Fruit fly (Drosophila melanogaster) whole organism: Measurements from ENCODE around the gene Ptp61F.

Experiments
- CG8478 ChIP-seq: fragments of >200 bp; optimal IDR thresholded peaks from 2 replicates; lab custom pipeline; 2018; ENCODE audit warnings: inconsistent platforms
- Dll ChIP-seq: fragments of >200 bp; optimal IDR thresholded peaks from 2 replicates; lab custom pipeline; 2017
- EcR ChIP-seq, 2 experiments: fragments of >200 bp; optimal IDR thresholded peaks; 2 replicates each; lab custom pipeline; 2017; ENCODE audit warnings: missing biosample characterization in 2 of 2, missing genetic modification characterization in 2 of 2, missing genetic modification reagents in 2 of 2
- pan ChIP-seq: fragments of >200 bp; optimal IDR thresholded peaks from 2 replicates; lab custom pipeline; 2017
- psq ChIP-seq: fragments of >200 bp; optimal IDR thresholded peaks from 2 replicates; lab custom pipeline; 2017
- usp ChIP-seq: fragments of >200 bp; optimal IDR thresholded peaks from 2 replicates; lab custom pipeline; 2017; ENCODE audit warnings: missing biosample characterization, missing genetic modification characterization, mixed read lengths

The Ptp61F gene

dm6 chr3L:1475157-1475556 lies at the start of gene Ptp61F:
TSS of gene Ptp61F (minus strand) at chr3L:1475257.
- no peak for TF ChIP-seq EcR (GFP tag; optimal IDR thresholded peaks at IDR 0.05; lab: Kevin White, UChicago)
- TF ChIP-seq Dll = no peak
- no peak for TF ChIP-seq usp
- TF ChIP-seq CG8478 (lab: Kevin White, UChicago) = no peak
- TF ChIP-seq pan (lab: Kevin White, UChicago) = no peak
- TF ChIP-seq psq (lab: Kevin White, UChicago) = no peak

- no peak for TF ChIP-seq usp
- TF ChIP-seq CG8478 (lab: Kevin White, UChicago) = no peak
- no peak for TF ChIP-seq Dll
- no peak for TF ChIP-seq EcR (GFP tag; optimal IDR thresholded peaks at IDR 0.05; lab: Kevin White, UChicago)
- TF ChIP-seq psq (lab: Kevin White, UChicago) = no peak
- no peak for TF ChIP-seq pan (lab: Kevin White, UChicago)
Observed at dm6 chr3L:1518715-1519603, 43.9 kb upstream of the Ptp61F start.

- no peak for TF ChIP-seq CG8478 (lab: Kevin White, UChicago)
- no peak for TF ChIP-seq Dll
- no peak for TF ChIP-seq EcR (GFP tag; optimal IDR thresholded peaks at IDR 0.05; lab: Kevin White, UChicago)
- TF ChIP-seq psq (lab: Kevin White, UChicago) = no peak
Observed at dm6 chr3L:1517274-1518047, 42.4 kb upstream of the Ptp61F start.

dm6 chr3L:1516631-1517273 lies 41.7 kb upstream of the Ptp61F start, which contains the start of gene cue:
TSS of gene cue (minus strand) at chr3L:1517271.
- TF ChIP-seq psq (lab: Kevin White, UChicago) (no peak), pan (lab: Kevin White, UChicago) (no peak), CG8478 (lab: Kevin White, UChicago) (no peak), usp (no peak), Dll (no peak), EcR (GFP tag; optimal IDR thresholded peaks at IDR 0.05; lab: Kevin White, UChicago) (no peak)

dm6 chr3L:1515820-1516540 lies 40.9 kb upstream of the Ptp61F start:
- no peak for TF ChIP-seq usp
- no peak for TF ChIP-seq CG8478 (lab: Kevin White, UChicago)
- TF ChIP-seq Dll = no peak
- no peak for TF ChIP-seq pan (lab: Kevin White, UChicago)
- no peak for TF ChIP-seq psq (lab: Kevin White, UChicago)
- no peak for TF ChIP-seq EcR (GFP tag; optimal IDR thresholded peaks at IDR 0.05; lab: Kevin White, UChicago)

- TF ChIP-seq EcR (GFP tag; optimal IDR thresholded peaks at IDR 0.05; lab: Kevin White, UChicago) (no peak), CG8478 (lab: Kevin White, UChicago) (no peak), Dll (no peak), usp (no peak), pan (lab: Kevin White, UChicago) (no peak), psq (lab: Kevin White, UChicago) (no peak)
Observed at dm6 chr3L:1502086-1502893, 27.2 kb upstream of the Ptp61F start, which contains the start of the genes hfp and Psa. TSS of gene hfp (minus strand) at chr3L:1502590. TSS of gene Psa (plus strand) at chr3L:1502843.

- TF ChIP-seq usp (no peak), pan (lab: Kevin White, UChicago) (no peak), CG8478 (lab: Kevin White, UChicago) (no peak), EcR (GFP tag; optimal IDR thresholded peaks at IDR 0.05; lab: Kevin White, UChicago) (no peak), psq (lab: Kevin White, UChicago) (no peak), Dll (no peak)
Observed at dm6 chr3L:1496408-1496807, 21.4 kb upstream of the Ptp61F start, which contains the start of gene CG12084. TSS of gene CG12084 (minus strand) at chr3L:1496643.

- TF ChIP-seq usp = no peak
- TF ChIP-seq Dll = no peak
- no peak for TF ChIP-seq EcR (GFP tag; optimal IDR thresholded peaks at IDR 0.05; lab: Kevin White, UChicago)
- no peak for TF ChIP-seq CG8478 (lab: Kevin White, UChicago)
- no peak for TF ChIP-seq pan (lab: Kevin White, UChicago)
- no peak for TF ChIP-seq psq (lab: Kevin White, UChicago)
Observed at dm6 chr3L:1495803-1496202, 20.7 kb upstream of the Ptp61F start.

dm6 chr3L:1489523-1489922 lies 14.5 kb upstream of the Ptp61F start, which contains the start of gene stet:
TSS of gene stet (minus strand) at chr3L:1489547.
- TF ChIP-seq pan (lab: Kevin White, UChicago) = no peak
- no peak for TF ChIP-seq EcR (GFP tag; optimal IDR thresholded peaks at IDR 0.05; lab: Kevin White, UChicago)
- TF ChIP-seq usp = no peak
- TF ChIP-seq psq (lab: Kevin White, UChicago) = no peak
- TF ChIP-seq CG8478 (lab: Kevin White, UChicago) = no peak
- TF ChIP-seq Dll = no peak

dm6 chr3L:1488592-1489183 lies 13.6 kb upstream of the Ptp61F start:
- no peak for TF ChIP-seq EcR (GFP tag; optimal IDR thresholded peaks at IDR 0.05; lab: Kevin White, UChicago)
- no peak for TF ChIP-seq usp
- no peak for TF ChIP-seq pan (lab: Kevin White, UChicago)
- no peak for TF ChIP-seq psq (lab: Kevin White, UChicago)
- no peak for TF ChIP-seq CG8478 (lab: Kevin White, UChicago)
- TF ChIP-seq Dll = no peak
